Fruit fly (Drosophila melanogaster) whole organism, embryonic: ENCODE results near the gene sws.

Source experiments
- Atf3 ChIP-seq: fragments of 200-800 bp; sonication (Bioruptor generic); optimal IDR thresholded peaks from 3 replicates; lab custom pipeline; 2016; ENCODE audit warnings: missing biosample characterization, missing genetic modification characterization
- BEAF-32 ChIP-seq: fragments of 200-800 bp; sonication (Bioruptor generic); optimal IDR thresholded peaks from 3 replicates; lab custom pipeline; 2017; ENCODE audit warnings: missing biosample characterization, missing genetic modification characterization, mild to moderate bottlenecking, moderate library complexity, missing genetic modification reagents
- CG10147 ChIP-seq: fragments of 200-800 bp; sonication (Bioruptor generic); optimal IDR thresholded peaks from 2 replicates; lab custom pipeline; 2019; ENCODE audit warnings: missing biosample characterization, mild to moderate bottlenecking, missing genetic modification characterization, moderate library complexity
- CG1024 ChIP-seq: fragments of 200-800 bp; sonication (Bioruptor generic); IDR thresholded peaks from 2 replicates; pipeline ENCODE4 v1.3.6; 2022; ENCODE audit warnings: missing biosample characterization, missing genetic modification characterization
- CG10366 ChIP-seq: fragments of 200-800 bp; sonication (Bioruptor generic); IDR thresholded peaks from 2 replicates; pipeline ENCODE4 v1.3.6; 2022; ENCODE audit warnings: missing biosample characterization, missing genetic modification characterization
- CG11456 ChIP-seq: fragments of 200-800 bp; sonication (Bioruptor generic); IDR thresholded peaks from 3 replicates; pipeline ENCODE4 v1.3.6; 2022; ENCODE audit warnings: missing biosample characterization, missing genetic modification characterization
- CG14050 ChIP-seq: fragments of 200-800 bp; sonication (Bioruptor generic); IDR thresholded peaks from 3 replicates; pipeline ENCODE4 v1.3.6; 2022; ENCODE audit warnings: missing biosample characterization, missing genetic modification characterization
- CG14667 ChIP-seq: fragments of 200-800 bp; sonication (Bioruptor generic); IDR thresholded peaks from 2 replicates; pipeline ENCODE4 v1.3.6; 2022; ENCODE audit warnings: missing biosample characterization, missing genetic modification characterization
- CG17186 ChIP-seq: fragments of 200-800 bp; sonication (Bioruptor generic); optimal IDR thresholded peaks from 3 replicates; lab custom pipeline; 2017; ENCODE audit warnings: missing biosample characterization, missing genetic modification reagents, missing genetic modification characterization
- CG17361 ChIP-seq: fragments of 200-800 bp; sonication (Bioruptor generic); IDR thresholded peaks from 3 replicates; pipeline ENCODE4 v1.3.6; 2022; ENCODE audit warnings: missing biosample characterization, missing genetic modification characterization
- CG18619 ChIP-seq: fragments of 200-800 bp; sonication (Bioruptor generic); optimal IDR thresholded peaks from 3 replicates; lab custom pipeline; 2017; ENCODE audit warnings: missing biosample characterization, mild to moderate bottlenecking, missing genetic modification characterization
- CG2129 ChIP-seq: fragments of 200-800 bp; sonication (Bioruptor generic); IDR thresholded peaks from 2 replicates; pipeline ENCODE4 v1.3.6; 2022; ENCODE audit warnings: missing biosample characterization, missing genetic modification characterization; ENCODE audit not compliant: partially characterized antibody
- CG33213 ChIP-seq: fragments of 200-800 bp; sonication (Bioruptor generic); optimal IDR thresholded peaks from 3 replicates; lab custom pipeline; 2016; ENCODE audit warnings: missing biosample characterization, missing genetic modification characterization
- CG4282 ChIP-seq: fragments of 200-800 bp; sonication (Bioruptor generic); optimal IDR thresholded peaks from 2 replicates; lab custom pipeline; 2016; ENCODE audit warnings: missing biosample characterization, missing genetic modification characterization
- CG6765 ChIP-seq: fragments of 200-800 bp; sonication (Bioruptor generic); optimal IDR thresholded peaks from 3 replicates; lab custom pipeline; 2017; ENCODE audit warnings: missing biosample characterization, mild to moderate bottlenecking, missing genetic modification characterization
- CG7556 ChIP-seq: fragments of 200-800 bp; sonication (Bioruptor generic); optimal IDR thresholded peaks from 2 replicates; lab custom pipeline; 2017; ENCODE audit warnings: missing biosample characterization, mild to moderate bottlenecking, missing genetic modification characterization
- CG7987 ChIP-seq: fragments of 200-800 bp; sonication (Bioruptor generic); optimal IDR thresholded peaks from 2 replicates; lab custom pipeline; 2018; ENCODE audit warnings: missing biosample characterization, mild to moderate bottlenecking, missing genetic modification characterization, moderate library complexity
- CTCF ChIP-seq: fragments of 200-800 bp; sonication (Bioruptor generic); optimal IDR thresholded peaks from 2 replicates; lab custom pipeline; 2017; ENCODE audit warnings: missing biosample characterization, mild to moderate bottlenecking, missing genetic modification characterization, moderate library complexity
- Camta ChIP-seq: fragments of 200-800 bp; sonication (Bioruptor generic); optimal IDR thresholded peaks from 2 replicates; lab custom pipeline; 2016; ENCODE audit warnings: missing biosample characterization, missing genetic modification characterization
- Dll ChIP-seq: fragments of 200-800 bp; sonication (Bioruptor generic); IDR thresholded peaks from 4 replicates; pipeline ENCODE4 v1.3.6; 2022; ENCODE audit warnings: missing biosample characterization, missing genetic modification characterization; ENCODE audit not compliant: partially characterized antibody
- Fer2 ChIP-seq: fragments of 200-800 bp; sonication (Bioruptor generic); optimal IDR thresholded peaks from 2 replicates; lab custom pipeline; 2018; ENCODE audit warnings: missing biosample characterization, mild to moderate bottlenecking, missing genetic modification characterization, moderate library complexity
- Hmr ChIP-seq: fragments of 200-800 bp; sonication (Bioruptor generic); optimal IDR thresholded peaks from 3 replicates; lab custom pipeline; 2017; ENCODE audit warnings: mild to moderate bottlenecking, missing biosample characterization, missing genetic modification reagents, missing genetic modification characterization
- Hr78 ChIP-seq, 2 experiments: fragments of 200-800 bp in 1 of 2; fragments of >200 bp in 1 of 2; sonication (Bioruptor generic) in 1 of 2; optimal IDR thresholded peaks; 2 replicates each; lab custom pipeline; 2017 to 2019; ENCODE audit warnings: missing biosample characterization in 2 of 2, missing genetic modification characterization in 2 of 2, mild to moderate bottlenecking in 1 of 2, moderate library complexity in 1 of 2
- Jarid2 ChIP-seq: fragments of 200-800 bp; sonication (Bioruptor generic); optimal IDR thresholded peaks from 3 replicates; lab custom pipeline; 2017; ENCODE audit warnings: mild to moderate bottlenecking, missing biosample characterization, missing genetic modification reagents, missing genetic modification characterization
- Myb ChIP-seq: fragments of 200-800 bp; sonication (Bioruptor generic); optimal IDR thresholded peaks from 2 replicates; lab custom pipeline; 2016; ENCODE audit warnings: missing biosample characterization, missing genetic modification characterization
- Opbp ChIP-seq: fragments of 200-800 bp; sonication (Bioruptor generic); IDR thresholded peaks from 3 replicates; pipeline ENCODE4 v1.3.6; 2022; ENCODE audit warnings: missing biosample characterization, missing genetic modification characterization; ENCODE audit not compliant: partially characterized antibody
- Sox100B ChIP-seq: fragments of 200-800 bp; sonication (Bioruptor generic); optimal IDR thresholded peaks from 3 replicates; lab custom pipeline; 2018; ENCODE audit warnings: missing biosample characterization, mild to moderate bottlenecking, missing genetic modification characterization
- Tbp ChIP-seq: fragments of >200 bp; optimal IDR thresholded peaks from 2 replicates; lab custom pipeline; 2018; ENCODE audit warnings: missing biosample characterization, missing genetic modification characterization
- Xbp1 ChIP-seq: fragments of 200-800 bp; sonication (Bioruptor generic); optimal IDR thresholded peaks from 3 replicates; lab custom pipeline; 2016; ENCODE audit warnings: missing biosample characterization, mild to moderate bottlenecking, missing genetic modification characterization
- al ChIP-seq: fragments of 200-800 bp; sonication (Bioruptor generic); IDR thresholded peaks from 2 replicates; pipeline ENCODE4 v1.3.6; 2022; ENCODE audit warnings: missing biosample characterization, missing genetic modification characterization
- bcd ChIP-seq: fragments of 200-800 bp; sonication (Bioruptor generic); optimal IDR thresholded peaks from 2 replicates; lab custom pipeline; 2017; ENCODE audit warnings: missing biosample characterization, mild to moderate bottlenecking, missing genetic modification characterization
- crol ChIP-seq: fragments of 200-800 bp; sonication (Bioruptor generic); IDR thresholded peaks from 2 replicates; pipeline ENCODE4 v1.3.6; 2022; ENCODE audit warnings: missing biosample characterization, missing genetic modification characterization
- cwo ChIP-seq: fragments of 200-800 bp; sonication (Bioruptor generic); optimal IDR thresholded peaks from 3 replicates; lab custom pipeline; 2017; ENCODE audit warnings: missing biosample characterization, missing genetic modification characterization, mild to moderate bottlenecking, moderate library complexity, missing genetic modification reagents
- fru ChIP-seq: fragments of >200 bp; optimal IDR thresholded peaks from 2 replicates; lab custom pipeline; 2017
- gce ChIP-seq: fragments of 200-800 bp; sonication (Bioruptor generic); IDR thresholded peaks from 3 replicates; pipeline ENCODE4 v1.3.6; 2022; ENCODE audit warnings: missing biosample characterization, missing genetic modification characterization
- gcm ChIP-seq: fragments of 200-800 bp; sonication (Bioruptor generic); optimal IDR thresholded peaks from 2 replicates; lab custom pipeline; 2019; ENCODE audit warnings: missing biosample characterization, mild to moderate bottlenecking, missing genetic modification characterization, moderate library complexity
- pita ChIP-seq: fragments of 200-800 bp; sonication (Bioruptor generic); optimal IDR thresholded peaks from 2 replicates; lab custom pipeline; 2017; ENCODE audit warnings: missing biosample characterization, mild to moderate bottlenecking, missing genetic modification characterization
- pros ChIP-seq: fragments of 200-800 bp; sonication (Bioruptor generic); optimal IDR thresholded peaks from 3 replicates; lab custom pipeline; 2019; ENCODE audit warnings: missing biosample characterization, mild to moderate bottlenecking, missing genetic modification characterization, moderate library complexity
- ro ChIP-seq: fragments of 200-800 bp; sonication (Bioruptor generic); IDR thresholded peaks from 2 replicates; pipeline ENCODE4 v1.3.6; 2022; ENCODE audit warnings: missing biosample characterization, missing genetic modification characterization
- run ChIP-seq: fragments of 200-800 bp; sonication (Bioruptor generic); optimal IDR thresholded peaks from 3 replicates; lab custom pipeline; 2018; ENCODE audit warnings: missing biosample characterization, mild to moderate bottlenecking, missing genetic modification characterization
- sens ChIP-seq: fragments of 200-800 bp; sonication (Bioruptor generic); peaks from one replicate; lab custom pipeline; 2016; ENCODE audit warnings: missing biosample characterization, missing genetic modification characterization
- slou ChIP-seq: fragments of 200-800 bp; sonication (Bioruptor generic); optimal IDR thresholded peaks from 3 replicates; lab custom pipeline; 2016; ENCODE audit warnings: missing biosample characterization, missing genetic modification characterization
- tgo ChIP-seq: fragments of 200-800 bp; sonication (Bioruptor generic); IDR thresholded peaks from 3 replicates; pipeline ENCODE4 v1.3.6; 2022; ENCODE audit warnings: missing biosample characterization, missing genetic modification characterization
- tna ChIP-seq: fragments of 200-800 bp; sonication (Bioruptor generic); IDR thresholded peaks from 2 replicates; pipeline ENCODE4 v1.3.6; 2022; ENCODE audit warnings: missing biosample characterization, missing genetic modification characterization; ENCODE audit not compliant: partially characterized antibody
- trh ChIP-seq: fragments of 200-800 bp; sonication (Bioruptor generic); optimal IDR thresholded peaks from 2 replicates; lab custom pipeline; 2016; ENCODE audit warnings: missing biosample characterization, missing genetic modification characterization
- twi ChIP-seq: fragments of 200-800 bp; optimal IDR thresholded peaks from 2 replicates; lab custom pipeline; 2019; ENCODE audit warnings: missing biosample characterization, mild to moderate bottlenecking, missing genetic modification characterization, moderate library complexity
- zen ChIP-seq: fragments of 200-800 bp; sonication (Bioruptor generic); optimal IDR thresholded peaks from 3 replicates; lab custom pipeline; 2018; ENCODE audit warnings: missing biosample characterization, mild to moderate bottlenecking, missing genetic modification characterization, moderate library complexity

sws gene

dm6 chrX:7938482-7938804 is 29.6 kb downstream of the sws start (continued):
- peak in 1 of 2 experiments; percentile 66 for TF ChIP-seq Hr78 (GFP tag; optimal IDR thresholded peaks at IDR 0.05; lab: Kevin White, UChicago)
- peak; percentile 87 for TF ChIP-seq crol (GFP tag; lab: Robert Waterston, UW)
- peak; percentile 72 for TF ChIP-seq CG7556 (GFP tag; lab: Kevin White, UChicago)
- TF ChIP-seq pros, result peak; percentile 25
- no peak for TF ChIP-seq Xbp1 (GFP tag; lab: Kevin White, UChicago)
- peak; percentile 26 for TF ChIP-seq Sox100B (GFP tag; lab: Kevin White, UChicago)
- TF ChIP-seq CG33213 (GFP tag; lab: Kevin White, UChicago), result no peak
- TF ChIP-seq al, result no peak

dm6 chrX:7937588-7938481 is 30.2 kb downstream of the sws start:
- peak; percentile 98 for TF ChIP-seq sens
- peak; percentile 12 for TF ChIP-seq BEAF-32 (GFP tag; lab: Kevin White, UChicago)
- TF ChIP-seq slou (GFP tag; lab: Kevin White, UChicago), result no peak
- TF ChIP-seq Opbp (GFP tag; lab: Robert Waterston, UW), result 0 out of 3 replicates have a peak, but pooled peaks have one; percentile 6
- TF ChIP-seq twi (tag; lab: Kevin White, UChicago), result peak; percentile 56
- TF ChIP-seq CG6765 (GFP tag; lab: Kevin White, UChicago), result no peak
- TF ChIP-seq CG17186, result peak; percentile 54
- no peak for TF ChIP-seq fru
- TF ChIP-seq cwo (GFP tag; lab: Kevin White, UChicago), result peak; percentile 58
- 0 out of 2 replicates have a peak, but pooled peaks have one; percentile 42 for TF ChIP-seq CG1024 (GFP tag; lab: Robert Waterston, UW)
- TF ChIP-seq Fer2, result peak; percentile 28
- TF ChIP-seq gce (GFP tag; lab: Robert Waterston, UW), result 0 out of 3 replicates have a peak, but pooled peaks have one; percentile 43
- TF ChIP-seq trh (GFP tag; lab: Kevin White, UChicago), result peak; percentile 28
- TF ChIP-seq CG4282 (GFP tag; lab: Kevin White, UChicago), result peak; percentile 80
- TF ChIP-seq CTCF (GFP tag; lab: Kevin White, UChicago), result peak; percentile 26
- no peak for TF ChIP-seq CG2129 (GFP tag; lab: Robert Waterston, UW)
- TF ChIP-seq CG18619 (GFP tag; lab: Kevin White, UChicago), result peak; percentile 81
- TF ChIP-seq Myb (GFP tag; lab: Kevin White, UChicago), result peak; percentile 72
- TF ChIP-seq tna (GFP tag; lab: Robert Waterston, UW), result no peak
- TF ChIP-seq Atf3 (GFP tag; lab: Kevin White, UChicago), result peak; percentile 81
- TF ChIP-seq run, result peak; percentile 66
- TF ChIP-seq CG17361 (GFP tag; lab: Robert Waterston, UW), result peak; percentile 95
- peak; percentile 33; the same call in 1 of the 3 replicates for TF ChIP-seq CG11456
- peak; percentile 66; the same call in 2 of the 3 replicates for TF ChIP-seq tgo (GFP tag; lab: Robert Waterston, UW)
- 0 out of 4 replicates have a peak, but pooled peaks have one; percentile 30 for TF ChIP-seq Dll (GFP tag; lab: Robert Waterston, UW)
- peak; percentile 4 for TF ChIP-seq Jarid2 (GFP tag; lab: Kevin White, UChicago)
- peak; percentile 65 for TF ChIP-seq ro
- peak; percentile 38; the same call in 1 of the 3 replicates for TF ChIP-seq CG14050 (GFP tag; lab: Robert Waterston, UW)
- TF ChIP-seq CG10366 (GFP tag; lab: Robert Waterston, UW), result peak; percentile 65; the same call in 1 of the 2 replicates
- peak; percentile 89 for TF ChIP-seq Camta (GFP tag; lab: Kevin White, UChicago)
- TF ChIP-seq CG14667, result peak; percentile 68
- TF ChIP-seq Hmr (GFP tag; lab: Kevin White, UChicago), result peak; percentile 58
- TF ChIP-seq CG10147, result peak; percentile 46
- TF ChIP-seq zen (tag; lab: Kevin White, UChicago), result peak; percentile 54
- TF ChIP-seq CG7987 (GFP tag; lab: Kevin White, UChicago), result peak; percentile 33
- peak; percentile 78 for TF ChIP-seq gcm (GFP tag; lab: Kevin White, UChicago)
- peak; percentile 87 for TF ChIP-seq bcd (GFP tag; lab: Kevin White, UChicago)
- TF ChIP-seq Tbp (GFP tag; lab: Kevin White, UChicago), result no peak
- TF ChIP-seq pita, result no peak
